Worm (Caenorhabditis elegans): ENCODE data around the gene tag-124.

ce11 chrII:9573412-9573811 lies 17.7 kb upstream of the tag-124 start:
- TF ChIP-seq nhr-85 (tag), result peak; percentile 80
- no peak for TF ChIP-seq hlh-17 (GFP tag; optimal IDR thresholded peaks at IDR 0.05; ENCODE audit: borderline replicate concordance)
- TF ChIP-seq zag-1 (tag; optimal IDR thresholded peaks at IDR 0.05), result no peak
- peak; percentile 2 for TF ChIP-seq mep-1 (tag; optimal IDR thresholded peaks at IDR 0.05)
